Fruit fly (Drosophila melanogaster): Measurements from ENCODE around the gene CG31688.

Gene CG31688

dm6 chr2L:20428756-20429408, 2.9 kb downstream of the CG31688 start (continued):
- TF ChIP-seq svp (GFP tag) (no peak), acj6 (GFP tag; optimal IDR thresholded peaks at IDR 0.05) (no peak), Eip75B (GFP tag; optimal IDR thresholded peaks at IDR 0.05) (peak; percentile 4), Eip78C (GFP tag) (peak; percentile 82)

dm6 chr2L:20429458-20429857, 3.5 kb downstream of the CG31688 start:
- TF ChIP-seq vri (GFP tag; optimal IDR thresholded peaks at IDR 0.05) (no peak), CG11902 (GFP tag; optimal IDR thresholded peaks at IDR 0.05) (no peak), CG6163 (GFP tag; IDR thresholded peaks at IDR 0.05) (no peak), Hr38 (GFP tag; optimal IDR thresholded peaks at IDR 0.05) (no peak), lz (GFP tag; optimal IDR thresholded peaks at IDR 0.05) (no peak), Eip75B (GFP tag; optimal IDR thresholded peaks at IDR 0.05) (no peak), Hr4 (GFP tag; optimal IDR thresholded peaks at IDR 0.05) (no peak)

dm6 chr2L:20431210-20431609, 5.2 kb downstream of the CG31688 start:
- TF ChIP-seq topi (GFP tag; optimal IDR thresholded peaks at IDR 0.05) (no peak), fkh (GFP tag; optimal IDR thresholded peaks at IDR 0.05) (peak; percentile 62)

DNA sequence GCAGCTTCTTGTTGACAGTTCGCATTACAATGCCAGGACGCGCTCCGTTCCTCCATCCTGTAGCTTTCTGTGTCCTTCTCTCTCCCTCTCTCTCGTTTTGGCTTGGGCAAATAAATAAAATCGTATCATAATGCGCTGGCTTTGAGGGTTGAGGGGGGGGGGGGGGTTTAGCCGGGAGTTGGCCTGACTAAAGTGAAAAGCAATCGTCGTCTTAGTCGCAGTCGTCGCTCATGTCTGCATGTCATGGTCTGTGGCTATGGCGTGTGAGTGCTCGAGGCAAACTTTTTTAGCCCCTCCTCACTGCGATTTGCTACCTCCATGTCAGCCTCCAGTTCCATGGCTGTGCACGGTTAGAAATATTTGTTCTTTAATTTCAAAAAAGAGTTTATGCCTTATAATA, 8.8 kb downstream of the CG31688 start:
- no peak for TF ChIP-seq spab (GFP tag; optimal IDR thresholded peaks at IDR 0.05)
- peak; percentile 14 for TF ChIP-seq fkh (GFP tag; optimal IDR thresholded peaks at IDR 0.05)
- TF ChIP-seq eg (GFP tag; IDR thresholded peaks at IDR 0.05): peak; percentile 21; the same call in 1 of the 3 replicates
- TF ChIP-seq cyc (GFP tag; optimal IDR thresholded peaks at IDR 0.05): no peak
- no peak for TF ChIP-seq CG11902 (GFP tag; optimal IDR thresholded peaks at IDR 0.05)
- peak in 1 of 2 experiments; percentile 49 for TF ChIP-seq ss (GFP tag; optimal IDR thresholded peaks at IDR 0.05)
- TF ChIP-seq CG6163 (GFP tag; IDR thresholded peaks at IDR 0.05): 0 out of 3 replicates have a peak, but pooled peaks have one; percentile 27
- no peak for TF ChIP-seq Hr4 (GFP tag; optimal IDR thresholded peaks at IDR 0.05)

DNA sequence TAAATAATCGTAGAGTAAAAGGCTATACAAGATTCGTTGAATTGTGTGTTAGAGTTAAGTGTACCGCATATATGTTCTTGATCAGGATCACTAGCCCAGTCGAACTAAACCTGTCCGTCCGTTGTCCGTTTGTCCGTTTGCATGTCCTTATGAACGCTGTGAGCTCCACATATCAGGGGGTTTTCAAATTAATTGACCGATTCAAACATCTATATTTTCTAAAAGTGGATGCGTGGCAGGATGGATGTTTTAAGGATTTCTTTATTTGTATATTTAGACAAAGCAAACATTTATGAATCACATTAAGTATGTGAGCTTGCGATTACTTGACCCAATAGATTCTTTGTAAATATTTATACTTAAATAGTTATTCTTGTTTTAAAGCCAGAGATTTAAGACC, 9.2 kb downstream of the CG31688 start:
- TF ChIP-seq CG10631 (GFP tag; optimal IDR thresholded peaks at IDR 0.05) (peak; percentile 19), CG6808 (GFP tag; optimal IDR thresholded peaks at IDR 0.05) (no peak), Hr39 (GFP tag; optimal IDR thresholded peaks at IDR 0.05) (no peak), CG3919 (GFP tag; optimal IDR thresholded peaks at IDR 0.05) (no peak), fd59A (GFP tag; optimal IDR thresholded peaks at IDR 0.05) (peak; percentile 31), net (GFP tag; optimal IDR thresholded peaks at IDR 0.05) (peak; percentile 9), CG16779 (tag; optimal IDR thresholded peaks at IDR 0.05) (no peak), CG1621 (tag; optimal IDR thresholded peaks at IDR 0.05) (no peak), Ets96B (tag; optimal IDR thresholded peaks at IDR 0.05) (no peak), Hr38 (GFP tag; optimal IDR thresholded peaks at IDR 0.05) (no peak), CG8319 (GFP tag; optimal IDR thresholded peaks at IDR 0.05) (no peak), svp (GFP tag) (peak; percentile 64), Met (GFP tag; optimal IDR thresholded peaks at IDR 0.05) (peak; percentile 46), Smox (GFP tag; optimal IDR thresholded peaks at IDR 0.05) (peak; percentile 17), Gug (GFP tag; IDR thresholded peaks at IDR 0.05) (no peak), Eip93F (GFP tag; optimal IDR thresholded peaks at IDR 0.05) (no peak), acj6 (GFP tag; optimal IDR thresholded peaks at IDR 0.05) (peak; percentile 23), fd85E (GFP tag; optimal IDR thresholded peaks at IDR 0.05) (no peak), CG15336 (GFP tag; IDR thresholded peaks at IDR 0.05) (no peak), CG6854 (GFP tag; optimal IDR thresholded peaks at IDR 0.05) (no peak), topi (GFP tag; optimal IDR thresholded peaks at IDR 0.05) (peak; percentile 10), CG4318 (GFP tag; optimal IDR thresholded peaks at IDR 0.05) (peak; percentile 1), Ets21C (GFP tag; optimal IDR thresholded peaks at IDR 0.05) (no peak), CG32006 (GFP tag; optimal IDR thresholded peaks at IDR 0.05) (peak; percentile 66), esn (GFP tag; optimal IDR thresholded peaks at IDR 0.05) (peak; percentile 57), CG10669 (GFP tag; optimal IDR thresholded peaks at IDR 0.05) (no peak), dac (GFP tag; optimal IDR thresholded peaks at IDR 0.05) (no peak), CG11294 (GFP tag; IDR thresholded peaks at IDR 0.05) (no peak), CG31627 (GFP tag; optimal IDR thresholded peaks at IDR 0.05) (no peak), Hr4 (GFP tag; optimal IDR thresholded peaks at IDR 0.05) (peak; percentile 51), cyc (GFP tag; optimal IDR thresholded peaks at IDR 0.05) (no peak), dsx (GFP tag; optimal IDR thresholded peaks at IDR 0.05; ENCODE audit: poor library complexity, severe bottlenecking) (no peak), Eip78C (GFP tag) (peak; percentile 82), CG6163 (GFP tag; IDR thresholded peaks at IDR 0.05) (no peak)
